Fruit fly (Drosophila melanogaster) whole organism, embryonic: Measurements from ENCODE around the gene CG7907.

Source experiments
- ATbp ChIP-seq: fragments of 200-800 bp; sonication (Bioruptor generic); optimal IDR thresholded peaks from 2 replicates; lab custom pipeline; 2017; ENCODE audit warnings: missing biosample characterization, mild to moderate bottlenecking, missing genetic modification characterization, missing genetic modification reagents
- Abd-B ChIP-seq: fragments of 200-800 bp; sonication (Bioruptor generic); optimal IDR thresholded peaks from 2 replicates; lab custom pipeline; 2018; ENCODE audit warnings: missing biosample characterization, mild to moderate bottlenecking, missing genetic modification characterization, moderate library complexity
- Adf1 ChIP-seq: fragments of 200-800 bp; sonication (Bioruptor generic); IDR thresholded peaks from 2 replicates; pipeline ENCODE4 v1.3.6; 2022; ENCODE audit warnings: missing biosample characterization, missing genetic modification characterization
- CG10979 ChIP-seq: fragments of 200-800 bp; sonication (Bioruptor generic); optimal IDR thresholded peaks from 2 replicates; lab custom pipeline; 2018; ENCODE audit warnings: missing biosample characterization, mild to moderate bottlenecking, missing genetic modification characterization, moderate library complexity
- CG12071 ChIP-seq: fragments of 200-800 bp; sonication (Bioruptor generic); optimal IDR thresholded peaks from 3 replicates; lab custom pipeline; 2018; ENCODE audit warnings: missing biosample characterization, mild to moderate bottlenecking, missing genetic modification characterization
- CG12104 ChIP-seq: fragments of 200-800 bp; sonication (Bioruptor generic); optimal IDR thresholded peaks from 3 replicates; lab custom pipeline; 2016; ENCODE audit warnings: missing biosample characterization, missing genetic modification characterization
- CG12769 ChIP-seq: fragments of 200-800 bp; sonication (Bioruptor generic); optimal IDR thresholded peaks from 2 replicates; lab custom pipeline; 2019; ENCODE audit warnings: missing biosample characterization, mild to moderate bottlenecking, missing genetic modification characterization, moderate library complexity
- CG13296 ChIP-seq: fragments of 200-800 bp; sonication (Bioruptor generic); optimal IDR thresholded peaks from 3 replicates; lab custom pipeline; 2018; ENCODE audit warnings: missing biosample characterization, mild to moderate bottlenecking, missing genetic modification characterization
- CG14050 ChIP-seq: fragments of 200-800 bp; sonication (Bioruptor generic); IDR thresholded peaks from 3 replicates; pipeline ENCODE4 v1.3.6; 2022; ENCODE audit warnings: missing biosample characterization, missing genetic modification characterization
- CG14667 ChIP-seq: fragments of 200-800 bp; sonication (Bioruptor generic); IDR thresholded peaks from 2 replicates; pipeline ENCODE4 v1.3.6; 2022; ENCODE audit warnings: missing biosample characterization, missing genetic modification characterization
- CG17328 ChIP-seq: fragments of 200-800 bp; sonication (Bioruptor generic); IDR thresholded peaks from 2 replicates; pipeline ENCODE4 v1.3.6; 2022; ENCODE audit warnings: missing biosample characterization, missing genetic modification characterization
- CG18619 ChIP-seq: fragments of 200-800 bp; sonication (Bioruptor generic); optimal IDR thresholded peaks from 3 replicates; lab custom pipeline; 2017; ENCODE audit warnings: missing biosample characterization, mild to moderate bottlenecking, missing genetic modification characterization
- CG18764 ChIP-seq: fragments of 200-800 bp; sonication (Bioruptor generic); optimal IDR thresholded peaks from 3 replicates; lab custom pipeline; 2016; ENCODE audit warnings: missing biosample characterization, missing genetic modification characterization
- CG32767 ChIP-seq: fragments of 200-800 bp; sonication (Bioruptor generic); IDR thresholded peaks from 2 replicates; pipeline ENCODE4 v1.3.6; 2022; ENCODE audit warnings: missing biosample characterization, missing genetic modification characterization
- CG3838 ChIP-seq: fragments of 200-800 bp; sonication (Bioruptor generic); optimal IDR thresholded peaks from 3 replicates; lab custom pipeline; 2016; ENCODE audit warnings: missing biosample characterization, missing genetic modification characterization
- CG4328 ChIP-seq: fragments of 200-800 bp; sonication (Bioruptor generic); optimal IDR thresholded peaks from 3 replicates; lab custom pipeline; 2017; ENCODE audit warnings: missing biosample characterization, missing genetic modification reagents, missing genetic modification characterization
- CG4820 ChIP-seq: fragments of 200-800 bp; sonication (Bioruptor generic); optimal IDR thresholded peaks from 3 replicates; lab custom pipeline; 2016; ENCODE audit warnings: missing biosample characterization, missing genetic modification characterization
- CG7271 ChIP-seq: fragments of 200-800 bp; sonication (Bioruptor generic); optimal IDR thresholded peaks from 2 replicates; lab custom pipeline; 2018; ENCODE audit warnings: missing biosample characterization, mild to moderate bottlenecking, missing genetic modification characterization, moderate library complexity
- CG7987 ChIP-seq: fragments of 200-800 bp; sonication (Bioruptor generic); optimal IDR thresholded peaks from 2 replicates; lab custom pipeline; 2018; ENCODE audit warnings: missing biosample characterization, mild to moderate bottlenecking, missing genetic modification characterization, moderate library complexity
- CkIIα-i1 ChIP-seq: fragments of 200-800 bp; sonication (Bioruptor generic); IDR thresholded peaks from 2 replicates; pipeline ENCODE4 v1.3.6; 2022; ENCODE audit warnings: missing biosample characterization, missing genetic modification characterization
- Dref ChIP-seq: fragments of 200-800 bp; sonication (Bioruptor generic); IDR thresholded peaks from 2 replicates; pipeline ENCODE4 v1.3.6; 2022; ENCODE audit warnings: missing biosample characterization, missing genetic modification characterization
- Fer3 ChIP-seq: fragments of 200-800 bp; sonication (Bioruptor generic); optimal IDR thresholded peaks from 2 replicates; lab custom pipeline; 2018; ENCODE audit warnings: missing biosample characterization, mild to moderate bottlenecking, missing genetic modification characterization, moderate library complexity
- Lhr ChIP-seq: fragments of 200-800 bp; sonication (Bioruptor generic); optimal IDR thresholded peaks from 3 replicates; lab custom pipeline; 2017; ENCODE audit warnings: mild to moderate bottlenecking, missing biosample characterization, missing genetic modification reagents, missing genetic modification characterization
- Poxn ChIP-seq: fragments of 200-800 bp; sonication (Bioruptor generic); IDR thresholded peaks from 2 replicates; pipeline ENCODE4 v1.3.6; 2022; ENCODE audit warnings: missing biosample characterization, missing genetic modification characterization
- Side ChIP-seq: fragments of 200-800 bp; sonication (Bioruptor generic); optimal IDR thresholded peaks from 2 replicates; lab custom pipeline; 2016; ENCODE audit warnings: missing biosample characterization, missing genetic modification characterization
- Stat92E ChIP-seq, 3 experiments: fragments of >200 bp in 2 of 3; fragments of 200-800 bp in 1 of 3; sonication (Bioruptor generic) in 1 of 3; optimal IDR thresholded peaks; 2 replicates each; lab custom pipeline; 2017 to 2019; ENCODE audit warnings: missing biosample characterization in 3 of 3, missing genetic modification characterization in 3 of 3, mild to moderate bottlenecking in 1 of 3, moderate library complexity in 1 of 3
- Xrp1 ChIP-seq: fragments of 200-800 bp; sonication (Bioruptor generic); IDR thresholded peaks from 2 replicates; pipeline ENCODE4 v1.3.6; 2022; ENCODE audit warnings: missing biosample characterization, missing genetic modification characterization
- al ChIP-seq: fragments of 200-800 bp; sonication (Bioruptor generic); IDR thresholded peaks from 2 replicates; pipeline ENCODE4 v1.3.6; 2022; ENCODE audit warnings: missing biosample characterization, missing genetic modification characterization
- ase ChIP-seq: fragments of 200-800 bp; sonication (Bioruptor generic); IDR thresholded peaks from 3 replicates; pipeline ENCODE4 v1.3.6; 2022; ENCODE audit warnings: missing biosample characterization, missing genetic modification characterization
- chn ChIP-seq: fragments of 200-800 bp; sonication (Bioruptor generic); optimal IDR thresholded peaks from 2 replicates; lab custom pipeline; 2016; ENCODE audit warnings: missing biosample characterization, missing genetic modification characterization
- dan ChIP-seq: fragments of 200-800 bp; sonication (Bioruptor generic); IDR thresholded peaks from 2 replicates; pipeline ENCODE4 v1.3.6; 2022; ENCODE audit warnings: missing biosample characterization, missing genetic modification characterization
- dati ChIP-seq: fragments of 200-800 bp; sonication (Bioruptor generic); IDR thresholded peaks from 2 replicates; pipeline ENCODE4 v1.3.6; 2022; ENCODE audit warnings: missing biosample characterization, missing genetic modification characterization
- en ChIP-seq: fragments of 200-800 bp; sonication (Bioruptor generic); optimal IDR thresholded peaks from 2 replicates; lab custom pipeline; 2016; ENCODE audit warnings: missing biosample characterization, missing genetic modification characterization
- gcm2 ChIP-seq: fragments of 200-800 bp; sonication (Bioruptor generic); optimal IDR thresholded peaks from 2 replicates; lab custom pipeline; 2016; ENCODE audit warnings: missing biosample characterization, missing genetic modification characterization
- gsb ChIP-seq: fragments of 200-800 bp; sonication (Bioruptor generic); IDR thresholded peaks from 2 replicates; pipeline ENCODE4 v1.3.6; 2022; ENCODE audit warnings: missing biosample characterization, missing genetic modification characterization
- gsb-n ChIP-seq: fragments of 200-800 bp; sonication (Bioruptor generic); optimal IDR thresholded peaks from 3 replicates; lab custom pipeline; 2018; ENCODE audit warnings: missing biosample characterization, mild to moderate bottlenecking, missing genetic modification characterization
- h ChIP-seq: fragments of >200 bp; optimal IDR thresholded peaks from 2 replicates; lab custom pipeline; 2017
- hth ChIP-seq: fragments of >200 bp; optimal IDR thresholded peaks from 2 replicates; lab custom pipeline; 2017; ENCODE audit warnings: inconsistent platforms
- insv ChIP-seq, 2 experiments: fragments of 200-800 bp; sonication (Bioruptor generic); optimal IDR thresholded peaks; 3 replicates each; lab custom pipeline; 2016 to 2018; ENCODE audit warnings: missing biosample characterization in 2 of 2, missing genetic modification characterization in 2 of 2
- jumu ChIP-seq: fragments of 200-800 bp; sonication (Bioruptor generic); optimal IDR thresholded peaks from 3 replicates; lab custom pipeline; 2016; ENCODE audit warnings: missing biosample characterization, missing genetic modification characterization
- kni ChIP-seq: fragments of 200-800 bp; sonication (Bioruptor generic); optimal IDR thresholded peaks from 3 replicates; lab custom pipeline; 2017; ENCODE audit warnings: mild to moderate bottlenecking, missing biosample characterization, missing genetic modification reagents, missing genetic modification characterization
- mirr ChIP-seq: fragments of 200-800 bp; sonication (Bioruptor generic); optimal IDR thresholded peaks from 3 replicates; lab custom pipeline; 2018; ENCODE audit warnings: missing biosample characterization, mild to moderate bottlenecking, missing genetic modification characterization
- nau ChIP-seq: fragments of 200-800 bp; sonication (Bioruptor generic); optimal IDR thresholded peaks from 3 replicates; lab custom pipeline; 2017; ENCODE audit warnings: missing biosample characterization, mild to moderate bottlenecking, missing genetic modification characterization, missing genetic modification reagents
- oc ChIP-seq: fragments of 200-800 bp; sonication (Bioruptor generic); optimal IDR thresholded peaks from 2 replicates; lab custom pipeline; 2018; ENCODE audit warnings: missing biosample characterization, mild to moderate bottlenecking, missing genetic modification characterization, moderate library complexity
- repo ChIP-seq: fragments of 200-800 bp; sonication (Bioruptor generic); optimal IDR thresholded peaks from 2 replicates; lab custom pipeline; 2016; ENCODE audit warnings: missing biosample characterization, missing genetic modification characterization
- rib ChIP-seq: fragments of 200-800 bp; sonication (Bioruptor generic); IDR thresholded peaks from 2 replicates; pipeline ENCODE4 v1.3.6; 2022; ENCODE audit warnings: missing biosample characterization, missing genetic modification characterization
- run ChIP-seq: fragments of 200-800 bp; sonication (Bioruptor generic); optimal IDR thresholded peaks from 3 replicates; lab custom pipeline; 2018; ENCODE audit warnings: missing biosample characterization, mild to moderate bottlenecking, missing genetic modification characterization
- trem ChIP-seq: fragments of 200-800 bp; optimal IDR thresholded peaks from 3 replicates; lab custom pipeline; 2019; ENCODE audit warnings: missing biosample characterization, mild to moderate bottlenecking, missing genetic modification characterization, moderate library complexity
- trh ChIP-seq: fragments of 200-800 bp; sonication (Bioruptor generic); optimal IDR thresholded peaks from 2 replicates; lab custom pipeline; 2016; ENCODE audit warnings: missing biosample characterization, missing genetic modification characterization
- unpg ChIP-seq: fragments of 200-800 bp; sonication (Bioruptor generic); optimal IDR thresholded peaks from 3 replicates; lab custom pipeline; 2018; ENCODE audit warnings: missing biosample characterization, mild to moderate bottlenecking, missing genetic modification characterization, moderate library complexity
- usp ChIP-seq: fragments of >200 bp; optimal IDR thresholded peaks from 2 replicates; lab custom pipeline; 2017; ENCODE audit warnings: missing biosample characterization, missing genetic modification characterization

Gene CG7907

dm6 chr3R:21359375-21360191 lies 44.0 kb upstream of the CG7907 start (continued):
- no peak for TF ChIP-seq en (GFP tag; lab: Kevin White, UChicago)
- no peak for TF ChIP-seq nau (GFP tag; lab: Kevin White, UChicago)
- no peak for TF ChIP-seq gsb-n (tag; lab: Kevin White, UChicago)
- no peak for TF ChIP-seq Side (GFP tag; lab: Kevin White, UChicago)
- TF ChIP-seq ase (GFP tag; lab: Robert Waterston, UW): no peak
- TF ChIP-seq CG13296 (GFP tag; lab: Kevin White, UChicago): no peak
- no peak for TF ChIP-seq unpg (GFP tag; lab: Kevin White, UChicago)
- TF ChIP-seq CG7987 (GFP tag; lab: Kevin White, UChicago): no peak
- no peak for TF ChIP-seq dan (GFP tag; lab: Robert Waterston, UW)
- TF ChIP-seq hth (lab: Kevin White, UChicago): no peak
- no peak for TF ChIP-seq CG12104 (GFP tag; lab: Kevin White, UChicago)
- TF ChIP-seq ATbp (GFP tag; lab: Kevin White, UChicago): no peak
- TF ChIP-seq CG4820 (GFP tag; lab: Kevin White, UChicago): no peak
- no peak for TF ChIP-seq CG18764 (GFP tag; lab: Kevin White, UChicago)
- TF ChIP-seq CG12071 (GFP tag; lab: Kevin White, UChicago): no peak
- TF ChIP-seq h: no peak
- TF ChIP-seq trem: peak; percentile 59
- TF ChIP-seq Abd-B: no peak
- no peak for TF ChIP-seq CG3838
- no peak for TF ChIP-seq insv (GFP tag; optimal IDR thresholded peaks at IDR 0.05; lab: Kevin White, UChicago)
- no peak for TF ChIP-seq usp (GFP tag; lab: Kevin White, UChicago)
- no peak for TF ChIP-seq CG18619
- TF ChIP-seq gsb (GFP tag; lab: Robert Waterston, UW): no peak
- TF ChIP-seq rib (GFP tag; lab: Robert Waterston, UW): no peak
- TF ChIP-seq run (tag; lab: Kevin White, UChicago): no peak
- TF ChIP-seq repo (GFP tag; lab: Kevin White, UChicago): no peak
- no peak for TF ChIP-seq CkIIα-i1 (GFP tag; lab: Robert Waterston, UW)
- TF ChIP-seq trh: no peak
- no peak for TF ChIP-seq mirr (GFP tag; lab: Kevin White, UChicago)
- TF ChIP-seq dati: no peak
- TF ChIP-seq Fer3 (tag; lab: Kevin White, UChicago): no peak
- TF ChIP-seq CG14667: no peak
- no peak for TF ChIP-seq Lhr
- TF ChIP-seq Stat92E (GFP tag; optimal IDR thresholded peaks at IDR 0.05; lab: Kevin White, UChicago): no peak
- TF ChIP-seq al (GFP tag; lab: Robert Waterston, UW): no peak
- no peak for TF ChIP-seq kni (GFP tag; lab: Kevin White, UChicago)
- TF ChIP-seq CG14050 (GFP tag; lab: Robert Waterston, UW): no peak
- TF ChIP-seq CG7271 (tag; lab: Kevin White, UChicago): no peak
- TF ChIP-seq Adf1 (GFP tag; lab: Robert Waterston, UW): no peak
- TF ChIP-seq Poxn: no peak
- no peak for TF ChIP-seq oc (tag; lab: Kevin White, UChicago)
- TF ChIP-seq jumu (GFP tag; lab: Kevin White, UChicago): no peak
- no peak for TF ChIP-seq chn (GFP tag; lab: Kevin White, UChicago)
- TF ChIP-seq Dref (GFP tag; lab: Robert Waterston, UW): peak; percentile 76
- TF ChIP-seq CG4328 (GFP tag; lab: Kevin White, UChicago): no peak
- no peak for TF ChIP-seq CG10979
- no peak for TF ChIP-seq gcm2 (GFP tag; lab: Kevin White, UChicago)
- TF ChIP-seq CG12769 (tag; lab: Kevin White, UChicago): no peak
- no peak for TF ChIP-seq Xrp1 (GFP tag; lab: Robert Waterston, UW)
- TF ChIP-seq CG17328: no peak
- no peak for TF ChIP-seq CG32767 (GFP tag; lab: Robert Waterston, UW)
